Fruit fly (Drosophila melanogaster) whole organism, wandering third instar larva: ENCODE data around the gene sunz.

Experiments
- CrebA ChIP-seq: fragments of 200-800 bp; sonication (Bioruptor generic); optimal IDR thresholded peaks from 2 replicates; lab custom pipeline; 2016; ENCODE audit warnings: missing biosample characterization, mild to moderate bottlenecking, missing genetic modification characterization, borderline replicate concordance
- Hr83 ChIP-seq: fragments of 200-300 bp; sonication (Bioruptor generic); optimal IDR thresholded peaks from 2 replicates; lab custom pipeline; 2016; ENCODE audit warnings: missing biosample characterization, mild to moderate bottlenecking, missing genetic modification characterization, moderate library complexity; ENCODE audit not compliant: poor library complexity, severe bottlenecking
- N ChIP-seq: fragments of >200 bp; optimal IDR thresholded peaks from 2 replicates; lab custom pipeline; 2018; ENCODE audit warnings: missing biosample characterization, missing external identifiers, missing genetic modification characterization
- OdsH ChIP-seq: fragments of 200-800 bp; sonication (Bioruptor generic); optimal IDR thresholded peaks from 2 replicates; lab custom pipeline; 2016; ENCODE audit warnings: missing biosample characterization, mild to moderate bottlenecking, missing genetic modification characterization
- Vsx2 ChIP-seq: fragments of 200-300, 225-300 bp; sonication (Bioruptor generic); optimal IDR thresholded peaks from 2 replicates; lab custom pipeline; 2018; ENCODE audit warnings: missing biosample characterization, missing genetic modification characterization; ENCODE audit not compliant: partially characterized antibody
- brk ChIP-seq: fragments of 200-800 bp; sonication (Bioruptor generic); optimal IDR thresholded peaks from 2 replicates; lab custom pipeline; 2016; ENCODE audit warnings: missing biosample characterization, mild to moderate bottlenecking, missing genetic modification characterization
- dmrt93B ChIP-seq: fragments of 200-800 bp; sonication (Bioruptor generic); optimal IDR thresholded peaks from 2 replicates; lab custom pipeline; 2018; ENCODE audit warnings: missing biosample characterization, mild to moderate bottlenecking, missing genetic modification characterization
- dsf ChIP-seq: sonication (Bioruptor generic); optimal IDR thresholded peaks from 2 replicates; lab custom pipeline; 2016; ENCODE audit warnings: missing biosample characterization, missing genetic modification characterization, borderline replicate concordance
- h ChIP-seq: fragments of 200-800 bp; sonication (Bioruptor generic); optimal IDR thresholded peaks from 3 replicates; lab custom pipeline; 2016; ENCODE audit warnings: missing biosample characterization, mild to moderate bottlenecking, missing genetic modification characterization
- lola ChIP-seq: fragments of >200 bp; optimal IDR thresholded peaks from 2 replicates; lab custom pipeline; 2017; ENCODE audit warnings: missing biosample characterization, missing genetic modification characterization
- pan ChIP-seq: fragments of >200 bp; optimal IDR thresholded peaks from 2 replicates; lab custom pipeline; 2017
- sv ChIP-seq: fragments of 200-800 bp; sonication (Bioruptor generic); optimal IDR thresholded peaks from 3 replicates; lab custom pipeline; 2016; ENCODE audit warnings: missing biosample characterization, missing genetic modification characterization
- usp ChIP-seq: fragments of >200 bp; optimal IDR thresholded peaks from 2 replicates; lab custom pipeline; 2017; ENCODE audit warnings: missing biosample characterization, missing genetic modification characterization
- woc ChIP-seq: sonication (Bioruptor generic); optimal IDR thresholded peaks from 2 replicates; lab custom pipeline; 2016; ENCODE audit warnings: missing biosample characterization, mild to moderate bottlenecking, missing genetic modification characterization

sunz gene

DNA sequence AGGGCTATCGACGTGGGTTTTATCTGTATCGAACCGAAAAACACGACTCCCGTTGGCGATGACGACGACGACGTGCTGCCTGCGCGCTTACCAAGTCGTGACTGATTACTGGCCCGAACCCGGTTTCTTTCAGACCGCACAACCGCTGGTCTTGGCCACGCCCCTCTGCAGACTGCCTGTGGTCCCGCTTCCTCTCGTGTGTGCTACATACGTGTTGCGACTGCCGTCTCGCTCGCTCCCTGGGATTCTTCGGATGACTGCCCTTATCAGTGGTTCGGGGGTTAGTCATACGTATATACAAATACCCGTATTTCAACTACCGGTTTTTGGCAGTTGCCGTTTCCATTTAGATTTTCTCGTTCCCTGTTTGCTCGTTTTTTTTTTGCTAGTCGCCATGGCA lies 48.5 kb downstream of the sunz start, which contains the start of gene lab (continued):
- no peak for TF ChIP-seq N (GFP tag; lab: Kevin White, UChicago)
- no peak for TF ChIP-seq pan (lab: Kevin White, UChicago)
- TF ChIP-seq Vsx2 (GFP tag; lab: Kevin White, UChicago): peak; percentile 78
- no peak for TF ChIP-seq Hr83 (GFP tag; lab: Kevin White, UChicago)
- TF ChIP-seq h: no peak
- no peak for TF ChIP-seq dsf
- TF ChIP-seq usp: no peak
- no peak for TF ChIP-seq lola (GFP tag; lab: Kevin White, UChicago)
- no peak for TF ChIP-seq woc
- TF ChIP-seq sv (GFP tag; lab: Kevin White, UChicago): no peak
- TF ChIP-seq dmrt93B (GFP tag; lab: Kevin White, UChicago): no peak
- no peak for TF ChIP-seq brk
- no peak for TF ChIP-seq CrebA (GFP tag; lab: Kevin White, UChicago)
- TF ChIP-seq OdsH (GFP tag; lab: Kevin White, UChicago): no peak
